Fruit fly (Drosophila melanogaster) whole organism, prepupa: ENCODE results near the gene CG43401.
A peak's percentile ranks its signal among the peaks of the same experiment; 100 is the strongest.

ENCODE experiments used
- Blimp-1 ChIP-seq: fragments of 200-800 bp; sonication (Bioruptor generic); optimal IDR thresholded peaks from 3 replicates; lab custom pipeline; 2017; ENCODE audit warnings: missing biosample characterization, missing genetic modification characterization, mild to moderate bottlenecking, moderate library complexity, missing genetic modification reagents
- CG10631 ChIP-seq: fragments of 200-800 bp; sonication (Bioruptor generic); optimal IDR thresholded peaks from 2 replicates; lab custom pipeline; 2016; ENCODE audit warnings: missing biosample characterization, missing genetic modification characterization
- CG11762 ChIP-seq: fragments of 200-800 bp; sonication (Bioruptor generic); optimal IDR thresholded peaks from 3 replicates; lab custom pipeline; 2016; ENCODE audit warnings: missing biosample characterization, missing genetic modification characterization; ENCODE audit not compliant: insufficient read depth
- CG11902 ChIP-seq: fragments of 200-800 bp; sonication (Bioruptor generic); optimal IDR thresholded peaks from 3 replicates; lab custom pipeline; 2016; ENCODE audit warnings: missing biosample characterization, missing genetic modification characterization
- CG15336 ChIP-seq: fragments of 200-800 bp; sonication (Bioruptor generic); IDR thresholded peaks from 2 replicates; pipeline ENCODE4 v1.3.6; 2022; ENCODE audit warnings: missing biosample characterization, missing genetic modification characterization
- CG1621 ChIP-seq: fragments of 200-800 bp; sonication (Bioruptor generic); optimal IDR thresholded peaks from 3 replicates; lab custom pipeline; 2018; ENCODE audit warnings: missing biosample characterization, mild to moderate bottlenecking, missing genetic modification characterization
- CG16779 ChIP-seq: fragments of 200-800 bp; sonication (Bioruptor generic); optimal IDR thresholded peaks from 3 replicates; lab custom pipeline; 2017; ENCODE audit warnings: missing biosample characterization, mild to moderate bottlenecking, missing genetic modification characterization
- CG3032 ChIP-seq: fragments of 200-800 bp; optimal IDR thresholded peaks from 2 replicates; lab custom pipeline; 2019; ENCODE audit warnings: missing biosample characterization, mild to moderate bottlenecking, missing genetic modification characterization, moderate library complexity
- CG32006 ChIP-seq: fragments of 200-800 bp; sonication (Bioruptor generic); optimal IDR thresholded peaks from 3 replicates; lab custom pipeline; 2017; ENCODE audit warnings: missing biosample characterization, mild to moderate bottlenecking, missing genetic modification characterization
- CG34406 ChIP-seq: fragments of 200-800 bp; sonication (Bioruptor generic); optimal IDR thresholded peaks from 3 replicates; lab custom pipeline; 2016; ENCODE audit warnings: missing biosample characterization, missing genetic modification characterization
- CG6276 ChIP-seq: fragments of 200-800 bp; sonication (Bioruptor generic); optimal IDR thresholded peaks from 2 replicates; lab custom pipeline; 2017; ENCODE audit warnings: missing biosample characterization, mild to moderate bottlenecking, missing genetic modification characterization
- CG6792 ChIP-seq: fragments of 200-800 bp; sonication (Bioruptor generic); optimal IDR thresholded peaks from 3 replicates; lab custom pipeline; 2016; ENCODE audit warnings: missing biosample characterization, missing genetic modification characterization
- CG6854 ChIP-seq: fragments of 200-800 bp; sonication (Bioruptor generic); optimal IDR thresholded peaks from 2 replicates; lab custom pipeline; 2017; ENCODE audit warnings: missing biosample characterization, mild to moderate bottlenecking, missing genetic modification characterization
- CG8119 ChIP-seq: fragments of 200-800 bp; sonication (Bioruptor generic); IDR thresholded peaks from 3 replicates; pipeline ENCODE4 v1.3.6; 2022; ENCODE audit warnings: missing biosample characterization, missing genetic modification characterization
- CG9139 ChIP-seq: fragments of 200-800 bp; sonication (Bioruptor generic); optimal IDR thresholded peaks from 3 replicates; lab custom pipeline; 2017; ENCODE audit warnings: missing biosample characterization, mild to moderate bottlenecking, missing genetic modification characterization
- Eip75B ChIP-seq: fragments of 200-800 bp; sonication (Bioruptor generic); optimal IDR thresholded peaks from 3 replicates; lab custom pipeline; 2016; ENCODE audit warnings: missing biosample characterization, missing genetic modification characterization
- Eip78C ChIP-seq: fragments of 200-800 bp; sonication (Bioruptor generic); peaks from one replicate; lab custom pipeline; 2016; ENCODE audit warnings: missing biosample characterization, missing genetic modification characterization
- Eip93F ChIP-seq: fragments of 200-800 bp; sonication (Bioruptor generic); optimal IDR thresholded peaks from 2 replicates; lab custom pipeline; 2016; ENCODE audit warnings: missing biosample characterization, mild to moderate bottlenecking, missing genetic modification characterization
- Ets21C ChIP-seq: fragments of 200-800 bp; sonication (Bioruptor generic); optimal IDR thresholded peaks from 3 replicates; lab custom pipeline; 2016; ENCODE audit warnings: missing biosample characterization, missing genetic modification characterization
- Ets96B ChIP-seq: fragments of 200-800 bp; optimal IDR thresholded peaks from 2 replicates; lab custom pipeline; 2019; ENCODE audit warnings: missing biosample characterization, mild to moderate bottlenecking, missing genetic modification characterization, moderate library complexity
- Hr38 ChIP-seq: sonication (Bioruptor generic); optimal IDR thresholded peaks from 2 replicates; lab custom pipeline; 2016; ENCODE audit warnings: missing biosample characterization, missing genetic modification characterization
- Hr39 ChIP-seq: fragments of 200-800 bp; sonication (Bioruptor generic); optimal IDR thresholded peaks from 2 replicates; lab custom pipeline; 2016; ENCODE audit warnings: missing biosample characterization, missing genetic modification characterization
- Hr4 ChIP-seq: fragments of 200-800 bp; sonication (Bioruptor generic); optimal IDR thresholded peaks from 3 replicates; lab custom pipeline; 2016; ENCODE audit warnings: missing biosample characterization, missing genetic modification characterization
- Met ChIP-seq: fragments of 200-800 bp; sonication (Bioruptor generic); optimal IDR thresholded peaks from 3 replicates; lab custom pipeline; 2016; ENCODE audit warnings: missing biosample characterization, missing genetic modification characterization
- OdsH ChIP-seq: fragments of 200-800 bp; sonication (Bioruptor generic); optimal IDR thresholded peaks from 3 replicates; lab custom pipeline; 2016; ENCODE audit warnings: missing biosample characterization, missing genetic modification characterization
- Sox14 ChIP-seq: fragments of 200-800 bp; sonication (Bioruptor generic); optimal IDR thresholded peaks from 3 replicates; lab custom pipeline; 2016; ENCODE audit warnings: missing biosample characterization, missing genetic modification characterization
- Sox15 ChIP-seq: fragments of 200-800 bp; sonication (Bioruptor generic); optimal IDR thresholded peaks from 3 replicates; lab custom pipeline; 2016; ENCODE audit warnings: missing biosample characterization, missing genetic modification characterization
- acj6 ChIP-seq: fragments of 200-800 bp; sonication (Bioruptor generic); optimal IDR thresholded peaks from 3 replicates; lab custom pipeline; 2016; ENCODE audit warnings: missing biosample characterization, missing genetic modification characterization
- cyc ChIP-seq: fragments of 200-800 bp; sonication (Bioruptor generic); optimal IDR thresholded peaks from 3 replicates; lab custom pipeline; 2016; ENCODE audit warnings: missing biosample characterization, missing genetic modification characterization
- dac ChIP-seq: fragments of 200-800 bp; sonication (Bioruptor generic); optimal IDR thresholded peaks from 2 replicates; lab custom pipeline; 2017; ENCODE audit warnings: missing biosample characterization, mild to moderate bottlenecking, missing genetic modification characterization
- dsx ChIP-seq: fragments of 200-800 bp; optimal IDR thresholded peaks from 3 replicates; lab custom pipeline; 2019; ENCODE audit warnings: missing biosample characterization, mild to moderate bottlenecking, missing genetic modification characterization, moderate library complexity; ENCODE audit not compliant: poor library complexity, severe bottlenecking
- eg ChIP-seq: fragments of 200-800 bp; sonication (Bioruptor generic); IDR thresholded peaks from 3 replicates; pipeline ENCODE4 v1.3.6; 2022; ENCODE audit warnings: missing biosample characterization, missing genetic modification characterization
- esn ChIP-seq: fragments of 200-800 bp; sonication (Bioruptor generic); optimal IDR thresholded peaks from 2 replicates; lab custom pipeline; 2016; ENCODE audit warnings: missing biosample characterization, mild to moderate bottlenecking, missing genetic modification characterization, moderate library complexity
- fd59A ChIP-seq: fragments of 200-800 bp; sonication (Bioruptor generic); optimal IDR thresholded peaks from 2 replicates; lab custom pipeline; 2017; ENCODE audit warnings: missing biosample characterization, mild to moderate bottlenecking, missing genetic modification characterization, missing genetic modification reagents
- fd85E ChIP-seq: fragments of 200-800 bp; sonication (Bioruptor generic); optimal IDR thresholded peaks from 3 replicates; lab custom pipeline; 2016; ENCODE audit warnings: missing biosample characterization, missing genetic modification characterization
- lz ChIP-seq: fragments of 200-800 bp; sonication (Bioruptor generic); optimal IDR thresholded peaks from 3 replicates; lab custom pipeline; 2016; ENCODE audit warnings: missing biosample characterization, missing genetic modification characterization
- pdm3 ChIP-seq: fragments of 200-800 bp; sonication (Bioruptor generic); optimal IDR thresholded peaks from 3 replicates; lab custom pipeline; 2016; ENCODE audit warnings: missing biosample characterization, missing genetic modification characterization
- salr ChIP-seq, 2 experiments: fragments of 200-800 bp; sonication (Bioruptor generic); optimal IDR thresholded peaks; 3 replicates each; lab custom pipeline; 2016 to 2018; ENCODE audit warnings: missing biosample characterization in 2 of 2, missing genetic modification characterization in 2 of 2, mild to moderate bottlenecking in 1 of 2
- ss ChIP-seq, 2 experiments: fragments of 200-800 bp; sonication (Bioruptor generic); optimal IDR thresholded peaks; 2 replicates in 1 of 2; 3 replicates in 1 of 2; lab custom pipeline; 2017 to 2018; ENCODE audit warnings: mild to moderate bottlenecking in 2 of 2, missing biosample characterization in 2 of 2, missing genetic modification characterization in 2 of 2, moderate library complexity in 1 of 2
- svp ChIP-seq: fragments of 200-800 bp; sonication (Bioruptor generic); peaks from one replicate; lab custom pipeline; 2016; ENCODE audit warnings: missing biosample characterization, missing genetic modification characterization
- topi ChIP-seq: fragments of 200-800 bp; sonication (Bioruptor generic); optimal IDR thresholded peaks from 3 replicates; lab custom pipeline; 2016; ENCODE audit warnings: missing biosample characterization, missing genetic modification characterization
- vri ChIP-seq: fragments of 200-800 bp; sonication (Bioruptor generic); optimal IDR thresholded peaks from 3 replicates; lab custom pipeline; 2016; ENCODE audit warnings: missing biosample characterization, mild to moderate bottlenecking, missing genetic modification characterization

The CG43401 gene

DNA sequence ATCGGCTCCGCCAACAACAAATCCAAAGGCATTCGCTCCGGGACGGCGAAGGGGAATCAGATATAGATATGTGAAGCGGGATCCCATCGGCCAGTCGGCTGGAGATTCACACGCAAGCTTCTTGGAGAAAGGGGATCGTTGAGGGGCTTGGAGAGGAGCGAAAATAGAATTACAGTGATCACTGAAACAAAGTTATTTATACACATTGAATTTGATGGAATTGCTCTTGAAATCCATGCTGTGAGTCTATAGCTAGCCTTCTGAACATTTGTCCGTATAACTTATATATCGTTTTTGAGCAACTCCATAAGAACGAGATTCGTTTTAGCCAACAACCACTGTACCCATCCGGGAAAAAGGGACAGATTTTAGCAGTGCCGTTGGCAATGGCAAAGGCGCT, 3.5 kb upstream of the CG43401 start (continued):
- TF ChIP-seq Ets21C: peak; percentile 74
- TF ChIP-seq Hr39: peak; percentile 90
- TF ChIP-seq CG16779 (tag; lab: Kevin White, UChicago): peak; percentile 60
- peak; percentile 70 for TF ChIP-seq eg (GFP tag; lab: Robert Waterston, UW)
- TF ChIP-seq dsx (GFP tag; lab: Kevin White, UChicago): peak; percentile 93
- TF ChIP-seq CG32006 (GFP tag; lab: Kevin White, UChicago): peak; percentile 82
- no peak for TF ChIP-seq Hr38 (GFP tag; lab: Kevin White, UChicago)
- TF ChIP-seq fd85E (GFP tag; lab: Kevin White, UChicago): peak; percentile 48
- TF ChIP-seq Blimp-1 (GFP tag; lab: Kevin White, UChicago): peak; percentile 54
- peak; percentile 93 for TF ChIP-seq CG3032 (tag; lab: Kevin White, UChicago)
- peak; percentile 71 for TF ChIP-seq CG15336 (GFP tag; lab: Robert Waterston, UW)
- TF ChIP-seq Eip93F (GFP tag; lab: Kevin White, UChicago): peak; percentile 48
- peak; percentile 92 for TF ChIP-seq svp (GFP tag; lab: Kevin White, UChicago)
- TF ChIP-seq CG9139 (GFP tag; lab: Kevin White, UChicago): peak; percentile 89
- peak; percentile 65 for TF ChIP-seq CG6276 (GFP tag; lab: Kevin White, UChicago)
- peak; percentile 87 for TF ChIP-seq topi (GFP tag; lab: Kevin White, UChicago)
- TF ChIP-seq OdsH (GFP tag; lab: Kevin White, UChicago): peak; percentile 90
- TF ChIP-seq pdm3 (GFP tag; lab: Kevin White, UChicago): peak; percentile 89
- peak; percentile 92 for TF ChIP-seq Eip75B (GFP tag; lab: Kevin White, UChicago)
- TF ChIP-seq salr (GFP tag; optimal IDR thresholded peaks at IDR 0.05; lab: Kevin White, UChicago): peak; percentile 85 to 93
- TF ChIP-seq Ets96B (tag; lab: Kevin White, UChicago): peak; percentile 94

DNA sequence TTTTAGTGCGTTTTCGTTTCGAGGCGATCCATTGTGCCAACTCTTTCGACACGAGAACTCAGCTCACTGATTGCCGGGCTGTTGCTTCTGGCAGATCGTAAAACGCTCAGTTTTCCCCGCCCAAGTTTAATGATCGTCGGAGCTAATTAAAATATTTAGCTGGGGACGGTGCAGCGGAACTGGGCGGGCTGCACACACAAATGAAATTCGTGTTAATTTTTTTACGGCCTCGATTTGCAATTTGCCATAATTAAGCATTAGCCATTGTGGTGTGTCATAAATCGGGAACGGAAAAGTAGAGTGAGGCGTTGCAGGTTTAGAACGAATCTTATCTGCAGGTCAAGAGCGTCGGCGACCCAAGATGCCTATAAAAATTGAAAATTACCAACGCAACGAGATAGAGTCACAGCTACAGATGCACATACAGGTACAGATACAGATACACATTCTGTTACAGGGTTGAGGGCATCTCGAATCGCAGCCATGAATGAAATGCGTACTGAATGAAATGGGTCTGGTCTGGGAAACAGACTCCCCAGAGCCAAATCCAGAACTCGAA, 2.4 kb upstream of the CG43401 start:
- TF ChIP-seq acj6 (GFP tag; lab: Kevin White, UChicago) (no peak), svp (GFP tag; lab: Kevin White, UChicago) (peak; percentile 94), CG3032 (tag; lab: Kevin White, UChicago) (no peak)

DNA sequence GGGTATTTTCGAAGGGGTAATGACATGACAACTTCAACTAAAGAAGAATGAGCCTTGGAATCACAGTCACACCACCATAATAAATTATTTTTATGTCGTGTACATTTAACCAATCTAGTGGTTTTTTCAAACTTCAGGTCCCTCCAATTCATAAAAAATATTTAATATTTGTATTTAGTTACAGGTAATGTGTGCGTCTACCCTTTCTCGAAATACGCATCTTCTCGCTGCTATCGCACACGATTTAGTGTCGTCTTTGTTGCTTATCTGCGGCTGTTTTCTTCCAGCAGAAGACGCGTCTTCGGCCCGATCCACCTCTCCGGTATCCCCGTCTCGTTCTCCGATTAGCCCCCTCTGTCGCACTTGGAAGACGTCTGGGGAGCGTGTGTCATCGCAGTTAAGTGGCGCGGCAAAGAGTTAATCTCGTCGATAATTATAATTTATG, 1.4 kb upstream of the CG43401 start:
- TF ChIP-seq svp (GFP tag; lab: Kevin White, UChicago) (peak; percentile 97), lz (peak; percentile 92), CG11902 (GFP tag; lab: Kevin White, UChicago) (peak; percentile 92), CG9139 (GFP tag; lab: Kevin White, UChicago) (peak; percentile 78), Sox15 (peak; percentile 86), Hr4 (GFP tag; lab: Kevin White, UChicago) (peak; percentile 69), Hr38 (GFP tag; lab: Kevin White, UChicago) (no peak), CG10631 (GFP tag; lab: Kevin White, UChicago) (peak; percentile 91), Eip75B (GFP tag; lab: Kevin White, UChicago) (peak; percentile 90), CG11762 (GFP tag; lab: Kevin White, UChicago) (peak; percentile 75), Eip93F (GFP tag; lab: Kevin White, UChicago) (peak; percentile 84), CG32006 (GFP tag; lab: Kevin White, UChicago) (peak; percentile 68), CG34406 (GFP tag; lab: Kevin White, UChicago) (peak; percentile 91), CG8119 (peak; percentile 60; the same call in 2 of the 3 replicates), acj6 (GFP tag; lab: Kevin White, UChicago) (peak; percentile 92), CG3032 (tag; lab: Kevin White, UChicago) (peak; percentile 88), esn (GFP tag; lab: Kevin White, UChicago) (peak; percentile 95), Met (GFP tag; lab: Kevin White, UChicago) (peak; percentile 93), Hr39 (peak; percentile 91), topi (GFP tag; lab: Kevin White, UChicago) (peak; percentile 95), vri (GFP tag; lab: Kevin White, UChicago) (peak; percentile 80), fd59A (peak; percentile 88), Ets21C (peak; percentile 83), salr (GFP tag; optimal IDR thresholded peaks at IDR 0.05; lab: Kevin White, UChicago) (peak; percentile 67 to 72), CG6792 (GFP tag; lab: Kevin White, UChicago) (peak; percentile 89), CG6854 (peak; percentile 80), Sox14 (GFP tag; lab: Kevin White, UChicago) (peak; percentile 94), CG16779 (tag; lab: Kevin White, UChicago) (peak; percentile 61), ss (GFP tag; optimal IDR thresholded peaks at IDR 0.05; lab: Kevin White, UChicago) (peak; percentile 73 to 90), dac (GFP tag; lab: Kevin White, UChicago) (no peak), fd85E (GFP tag; lab: Kevin White, UChicago) (peak; percentile 52), CG1621 (tag; lab: Kevin White, UChicago) (peak; percentile 84), Blimp-1 (GFP tag; lab: Kevin White, UChicago) (peak; percentile 72), cyc (GFP tag; lab: Kevin White, UChicago) (peak; percentile 90), pdm3 (GFP tag; lab: Kevin White, UChicago) (peak; percentile 91), Eip78C (peak; percentile 99), Ets96B (tag; lab: Kevin White, UChicago) (peak; percentile 93), dsx (GFP tag; lab: Kevin White, UChicago) (peak; percentile 89)
